Worm (Caenorhabditis elegans) whole organism, early embryonic: ENCODE measurements around the gene ndg-4.
A peak's percentile ranks its signal among the peaks of the same experiment; 100 is the strongest.

Source experiments
- B0310.2 ChIP-seq: sonication (generic microtip); optimal IDR thresholded peaks from 2 replicates; lab custom pipeline; 2016; ENCODE audit warnings: mild to moderate bottlenecking, missing genetic modification characterization, missing compliant biosample characterization
- F13C5.2 ChIP-seq: sonication (generic microtip); optimal IDR thresholded peaks from 2 replicates; lab custom pipeline; 2017; ENCODE audit warnings: mild to moderate bottlenecking, missing genetic modification characterization, inconsistent platforms, missing compliant biosample characterization
- aly-1 ChIP-seq: sonication (generic microtip); optimal IDR thresholded peaks from 2 replicates; lab custom pipeline; 2016; ENCODE audit warnings: missing genetic modification characterization, missing compliant biosample characterization
- ama-1 ChIP-seq: fragments of 150-350 bp; optimal IDR thresholded peaks from 2 replicates; lab custom pipeline; 2014
- ceh-13 ChIP-seq: fragments of 200-800 bp; sonication (Bioruptor generic); optimal IDR thresholded peaks from 2 replicates; lab custom pipeline; 2018; ENCODE audit warnings: mild to moderate bottlenecking, missing genetic modification characterization, missing compliant biosample characterization
- ceh-36 ChIP-seq: sonication (generic microtip); optimal IDR thresholded peaks from 2 replicates; lab custom pipeline; 2016; ENCODE audit warnings: missing genetic modification characterization, inconsistent platforms, missing compliant biosample characterization
- ets-7 ChIP-seq: sonication (generic microtip); optimal IDR thresholded peaks from 2 replicates; lab custom pipeline; 2016; ENCODE audit warnings: missing genotype, missing genetic modification characterization, missing compliant biosample characterization
- flt-1 ChIP-seq: fragments of 200-800 bp; sonication (Bioruptor generic); IDR thresholded peaks from 2 replicates; pipeline ENCODE4 v1.3.6; 2022; ENCODE audit warnings: missing genetic modification characterization, missing compliant biosample characterization
- hmbx-1 ChIP-seq: sonication (generic microtip); optimal IDR thresholded peaks from 2 replicates; lab custom pipeline; 2016; ENCODE audit warnings: mild to moderate bottlenecking, missing genetic modification characterization, missing compliant biosample characterization
- hmg-4 ChIP-seq: fragments of 200-800 bp; sonication (Bioruptor generic); optimal IDR thresholded peaks from 2 replicates; lab custom pipeline; 2018; ENCODE audit warnings: mild to moderate bottlenecking, missing genetic modification characterization, missing compliant biosample characterization
- hnd-1 ChIP-seq: sonication (generic microtip); optimal IDR thresholded peaks from 2 replicates; lab custom pipeline; 2016; ENCODE audit warnings: missing genetic modification characterization, missing compliant biosample characterization
- pes-1 ChIP-seq: fragments of 200-800 bp; sonication (Bioruptor generic); IDR thresholded peaks from 2 replicates; pipeline ENCODE4 v1.3.6; 2022; ENCODE audit warnings: missing genetic modification reagents, missing genetic modification characterization, missing compliant biosample characterization
- scrt-1 ChIP-seq: fragments of 200-800 bp; sonication (Bioruptor generic); IDR thresholded peaks from 2 replicates; pipeline ENCODE4 v1.3.6; 2022; ENCODE audit warnings: missing genetic modification characterization, missing compliant biosample characterization
- sea-1 ChIP-seq: fragments of 200-800 bp; sonication (Bioruptor generic); conservative IDR thresholded peaks from 2 replicates; pipeline ENCODE4 v1.3.6; 2022; ENCODE audit warnings: missing genetic modification characterization, missing compliant biosample characterization
- tbx-11 ChIP-seq: fragments of 200-800 bp; sonication (Bioruptor generic); IDR thresholded peaks from 2 replicates; pipeline ENCODE4 v1.3.6; 2022; ENCODE audit warnings: missing genetic modification characterization, missing compliant biosample characterization
- tbx-37 ChIP-seq: fragments of 200-800 bp; sonication (Bioruptor generic); conservative IDR thresholded peaks from 2 replicates; pipeline ENCODE4 v1.3.6; 2022; ENCODE audit warnings: missing genetic modification reagents, missing genetic modification characterization, missing compliant biosample characterization
- tra-4 ChIP-seq: sonication (generic microtip); optimal IDR thresholded peaks from 2 replicates; lab custom pipeline; 2017; ENCODE audit warnings: missing genetic modification characterization, missing compliant biosample characterization

The ndg-4 gene

ce11 chrIII:4419117-4419978 lies 47.8 kb downstream of the ndg-4 start, which contains the start of the genes R07E5.7 and cku-80:
R07E5.7 (minus strand) TSS chrIII:4419167.
cku-80 (plus strand) TSS chrIII:4419848.
- TF ChIP-seq flt-1 (0 out of 2 replicates have a peak, but pooled peaks have one; percentile 17), tbx-11 (GFP tag; lab: Robert Waterston, UW) (0 out of 2 replicates have a peak, but pooled peaks have one; percentile 44), F13C5.2 (peak; percentile 61), pes-1 (GFP tag; lab: Robert Waterston, UW) (no peak), aly-1 (tag; lab: Kevin White, UChicago) (no peak)

DNA sequence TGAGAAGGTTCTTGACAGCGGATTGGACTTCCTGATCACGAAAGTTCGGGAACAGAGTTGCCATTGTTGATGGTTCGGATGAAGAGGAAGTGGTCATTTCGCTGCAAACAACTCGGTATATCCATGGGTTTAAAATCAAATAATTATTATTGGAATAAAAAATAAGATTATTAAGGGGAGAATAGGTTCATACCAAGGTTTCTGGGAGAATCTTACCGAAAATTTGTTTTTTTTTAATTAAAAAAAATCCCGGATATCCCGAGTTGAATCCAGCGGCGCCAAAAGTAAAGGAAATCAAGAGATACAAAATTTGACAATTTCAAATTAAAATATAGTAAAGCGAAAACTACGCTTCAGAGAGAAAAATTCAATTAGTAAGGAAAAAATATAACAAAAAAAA lies 49.2 kb downstream of the ndg-4 start, which contains the start of the genes R07E5.19 and pdcd-2:
TSS of gene R07E5.19 (minus strand) at position 101 of the 400 bp plus-strand sequence.
TSS of gene pdcd-2 (minus strand) at position 102 of the 400 bp plus-strand sequence.
- no peak for TF ChIP-seq tbx-37 (GFP tag; lab: Robert Waterston, UW)
- no peak for TF ChIP-seq hmg-4 (GFP tag; lab: Kevin White, UChicago)
- no peak for TF ChIP-seq ama-1 (lab: Kevin White, UChicago)
- TF ChIP-seq hmbx-1: no peak
- TF ChIP-seq sea-1: no peak
- TF ChIP-seq tra-4 (tag; lab: Kevin White, UChicago): no peak
- no peak for TF ChIP-seq pes-1 (GFP tag; lab: Robert Waterston, UW)
- TF ChIP-seq scrt-1 (GFP tag; lab: Robert Waterston, UW): no peak
- TF ChIP-seq aly-1 (tag; lab: Kevin White, UChicago): no peak
- TF ChIP-seq ceh-36: no peak
- TF ChIP-seq F13C5.2: no peak
- no peak for TF ChIP-seq tbx-11 (GFP tag; lab: Robert Waterston, UW)
- no peak for TF ChIP-seq B0310.2 (tag; lab: Kevin White, UChicago)
- no peak for TF ChIP-seq hnd-1 (tag; lab: Kevin White, UChicago)
- TF ChIP-seq ceh-13 (GFP tag; lab: Kevin White, UChicago): no peak
- TF ChIP-seq flt-1: no peak
- no peak for TF ChIP-seq ets-7

DNA sequence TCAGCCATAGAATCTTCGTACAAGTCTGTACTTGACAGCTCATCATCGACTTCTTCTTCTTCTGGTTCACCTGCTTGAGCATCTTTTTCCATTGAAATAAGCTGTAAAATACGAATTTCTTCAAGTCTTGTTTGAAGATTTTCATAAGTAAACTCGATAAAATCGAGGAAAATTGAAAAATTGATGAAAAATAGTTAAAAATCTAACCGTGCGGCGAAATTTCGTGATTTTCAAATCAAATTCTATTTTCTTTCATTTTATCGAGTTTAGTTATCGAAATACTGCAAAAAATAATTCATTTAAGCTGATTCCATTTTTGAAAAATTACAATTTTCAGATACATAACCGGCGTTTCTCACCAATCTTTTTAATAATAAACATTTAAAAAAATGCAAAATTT lies 52.0 kb downstream of the ndg-4 start, which contains the start of gene R07E5.11:
TSS of gene R07E5.11 (minus strand) at position 101 of the 400 bp plus-strand sequence.
- TF ChIP-seq B0310.2 (tag; lab: Kevin White, UChicago) (no peak), tbx-11 (GFP tag; lab: Robert Waterston, UW) (no peak), flt-1 (no peak), hnd-1 (tag; lab: Kevin White, UChicago) (no peak), hmg-4 (GFP tag; lab: Kevin White, UChicago) (no peak), tra-4 (tag; lab: Kevin White, UChicago) (no peak), sea-1 (no peak), tbx-37 (GFP tag; lab: Robert Waterston, UW) (no peak), hmbx-1 (no peak), F13C5.2 (no peak), scrt-1 (GFP tag; lab: Robert Waterston, UW) (no peak), ceh-36 (no peak), pes-1 (GFP tag; lab: Robert Waterston, UW) (no peak)

DNA sequence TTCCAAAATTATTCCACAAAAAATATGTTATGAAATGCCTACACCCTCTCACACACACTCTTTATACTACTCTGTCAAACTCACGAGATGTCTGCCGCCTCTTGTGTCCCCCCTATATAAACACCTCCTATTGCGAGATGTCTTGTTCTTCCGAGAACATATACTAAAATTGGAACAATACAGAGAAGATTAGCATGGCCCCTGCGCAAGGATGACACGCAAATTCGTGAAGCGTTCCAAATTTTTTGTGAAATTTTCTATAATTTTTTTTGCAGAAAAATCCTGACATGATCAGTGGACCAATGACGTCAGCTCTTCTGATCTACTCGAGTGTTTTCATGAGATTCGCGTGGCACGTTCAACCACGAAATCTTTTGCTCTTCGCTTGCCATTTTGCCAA lies 53.1 kb downstream of the ndg-4 start:
- peak; percentile 77 for TF ChIP-seq scrt-1 (GFP tag; lab: Robert Waterston, UW)
- peak; percentile 49 for TF ChIP-seq hmg-4 (GFP tag; lab: Kevin White, UChicago)
- peak; percentile 70; the same call in 1 of the 2 replicates for TF ChIP-seq tbx-11 (GFP tag; lab: Robert Waterston, UW)
- 0 out of 2 replicates have a peak, but pooled peaks have one; percentile 42 for TF ChIP-seq tbx-37 (GFP tag; lab: Robert Waterston, UW)
- peak; percentile 69 for TF ChIP-seq ceh-36
- TF ChIP-seq aly-1 (tag; lab: Kevin White, UChicago): peak; percentile 60
- TF ChIP-seq pes-1 (GFP tag; lab: Robert Waterston, UW): peak; percentile 83
- peak; percentile 77 for TF ChIP-seq sea-1
- TF ChIP-seq ets-7: peak; percentile 9
- peak; percentile 21 for TF ChIP-seq hnd-1 (tag; lab: Kevin White, UChicago)
- peak; percentile 71 for TF ChIP-seq flt-1

ce11 chrIII:4413099-4413498 lies 54.1 kb downstream of the ndg-4 start, which contains the start of gene mpc-1:
mpc-1 (plus strand) TSS chrIII:4413457.
- TF ChIP-seq tbx-37 (GFP tag; lab: Robert Waterston, UW) (no peak), ets-7 (no peak), aly-1 (tag; lab: Kevin White, UChicago) (no peak), ama-1 (lab: Kevin White, UChicago) (no peak)
